Worm (Caenorhabditis elegans) whole organism, L4 larva: ENCODE measurements around the gene lron-7.
A peak's percentile ranks its signal among the peaks of the same experiment; 100 is the strongest.

Source experiments
- F10B5.3 ChIP-seq: sonication (generic microtip); optimal IDR thresholded peaks from 2 replicates; lab custom pipeline; 2016; ENCODE audit warnings: mild to moderate bottlenecking, missing genetic modification characterization, missing compliant biosample characterization
- F37D6.2 ChIP-seq: sonication (generic microtip); optimal IDR thresholded peaks from 2 replicates; lab custom pipeline; 2016; ENCODE audit warnings: mild to moderate bottlenecking, missing genetic modification characterization, missing compliant biosample characterization
- F49E8.2 ChIP-seq: sonication (generic microtip); optimal IDR thresholded peaks from 2 replicates; lab custom pipeline; 2016; ENCODE audit warnings: missing compliant biosample characterization, mild to moderate bottlenecking, missing genetic modification characterization, borderline replicate concordance
- T20F7.1 ChIP-seq: fragments of 200-800 bp; sonication (Bioruptor generic); optimal IDR thresholded peaks from 2 replicates; lab custom pipeline; 2018; ENCODE audit warnings: mild to moderate bottlenecking, missing genetic modification characterization, missing compliant biosample characterization
- Y5F2A.4 ChIP-seq: fragments of 200-800 bp; sonication (Bioruptor generic); optimal IDR thresholded peaks from 2 replicates; lab custom pipeline; 2018; ENCODE audit warnings: mild to moderate bottlenecking, missing genetic modification characterization, missing compliant biosample characterization
- ZK546.5 ChIP-seq, 2 experiments: sonication (generic microtip); optimal IDR thresholded peaks; 2 replicates each; lab custom pipeline; 2017; ENCODE audit warnings: missing biosample characterization in 2 of 2, missing genetic modification characterization in 2 of 2
- aha-1 ChIP-seq: fragments of 150-350 bp; peaks from one replicate; lab custom pipeline; 2014; ENCODE audit warnings: missing biosample characterization, missing genetic modification characterization
- ama-1 ChIP-seq: fragments of 150-350 bp; optimal IDR thresholded peaks from 2 replicates; lab custom pipeline; 2014; ENCODE audit warnings: inconsistent platforms, mixed read lengths
- ceh-20 ChIP-seq: fragments of 200-800 bp; sonication (Bioruptor generic); IDR thresholded peaks from 2 replicates; pipeline ENCODE4 v1.3.6; 2022; ENCODE audit warnings: missing genetic modification reagents, missing genetic modification characterization, missing compliant biosample characterization
- ceh-32 ChIP-seq: sonication (generic microtip); optimal IDR thresholded peaks from 2 replicates; lab custom pipeline; 2016; ENCODE audit warnings: mild to moderate bottlenecking, missing genetic modification characterization, missing compliant biosample characterization; ENCODE audit not compliant: poor library complexity
- cey-2 ChIP-seq: sonication (generic microtip); optimal IDR thresholded peaks from 3 replicates; lab custom pipeline; 2017; ENCODE audit warnings: missing genetic modification characterization, mild to moderate bottlenecking, missing compliant biosample characterization, antibody characterized with exemption, borderline replicate concordance; ENCODE audit not compliant: insufficient read depth
- ctbp-1 ChIP-seq: fragments of 200-800 bp; sonication (Bioruptor generic); IDR thresholded peaks from 2 replicates; pipeline ENCODE4 v1.3.6; 2022; ENCODE audit warnings: missing genetic modification reagents, missing genetic modification characterization, missing compliant biosample characterization
- daf-12 ChIP-seq: fragments of 150-350 bp; optimal IDR thresholded peaks from 2 replicates; lab custom pipeline; 2014; ENCODE audit warnings: missing biosample characterization, missing genetic modification reagents, missing genetic modification characterization
- daf-19 ChIP-seq: fragments of 200-800 bp; sonication (Bioruptor generic); conservative IDR thresholded peaks from 2 replicates; pipeline ENCODE4 v1.3.6; 2022; ENCODE audit warnings: missing genetic modification characterization, missing compliant biosample characterization
- dmd-9 ChIP-seq: fragments of 200-800 bp; sonication (Bioruptor generic); IDR thresholded peaks from 2 replicates; pipeline ENCODE4 v1.3.6; 2022; ENCODE audit warnings: missing genetic modification reagents, missing genetic modification characterization, missing compliant biosample characterization
- dpl-1 ChIP-seq: fragments of 150-350 bp; optimal IDR thresholded peaks from 2 replicates; lab custom pipeline; 2014; ENCODE audit warnings: missing biosample characterization, missing genetic modification reagents, missing genetic modification characterization
- duxl-1 ChIP-seq: sonication (generic microtip); optimal IDR thresholded peaks from 2 replicates; lab custom pipeline; 2016; ENCODE audit warnings: mild to moderate bottlenecking, missing genetic modification characterization, moderate library complexity, missing compliant biosample characterization; ENCODE audit not compliant: poor library complexity
- dve-1 ChIP-seq: sonication (generic microtip); optimal IDR thresholded peaks from 2 replicates; lab custom pipeline; 2017; ENCODE audit warnings: antibody characterized with exemption, mild to moderate bottlenecking, missing genetic modification characterization, missing compliant biosample characterization; ENCODE audit not compliant: insufficient read depth
- fos-1 ChIP-seq: fragments of 150-350 bp; optimal IDR thresholded peaks from 2 replicates; lab custom pipeline; 2014; ENCODE audit warnings: missing biosample characterization, missing genetic modification characterization
- gei-8 ChIP-seq: fragments of 200-800 bp; sonication (Bioruptor generic); optimal IDR thresholded peaks from 2 replicates; lab custom pipeline; 2018; ENCODE audit warnings: mild to moderate bottlenecking, missing genetic modification characterization, missing compliant biosample characterization
- hlh-11 ChIP-seq: fragments of 200-800 bp; sonication (Bioruptor generic); optimal IDR thresholded peaks from 2 replicates; lab custom pipeline; 2018; ENCODE audit warnings: mild to moderate bottlenecking, missing genetic modification characterization, missing compliant biosample characterization
- hlh-30 ChIP-seq: sonication (generic microtip); optimal IDR thresholded peaks from 2 replicates; lab custom pipeline; 2017; ENCODE audit warnings: antibody characterized with exemption, mild to moderate bottlenecking, missing genetic modification characterization, missing compliant biosample characterization; ENCODE audit not compliant: insufficient read depth
- hmg-1.1 ChIP-seq: fragments of 200-800 bp; sonication (Bioruptor generic); IDR thresholded peaks from 2 replicates; pipeline ENCODE4 v1.3.6; 2022; ENCODE audit warnings: missing genetic modification reagents, missing genetic modification characterization, missing compliant biosample characterization
- lim-7 ChIP-seq: fragments of 200-800 bp; sonication (Bioruptor generic); IDR thresholded peaks from 2 replicates; pipeline ENCODE4 v1.3.6; 2022; ENCODE audit warnings: missing genetic modification characterization, missing compliant biosample characterization
- lin-29 ChIP-seq: fragments of 200-800 bp; sonication (Bioruptor generic); IDR thresholded peaks from 2 replicates; pipeline ENCODE4 v1.3.6; 2022; ENCODE audit warnings: missing genetic modification reagents, missing genetic modification characterization, missing compliant biosample characterization
- madf-5 ChIP-seq, 2 experiments: fragments of 200-800 bp; sonication (Bioruptor generic); IDR thresholded peaks; 2 replicates each; pipeline ENCODE4 v1.3.6; 2022; ENCODE audit warnings: missing compliant biosample characterization in 2 of 2, missing genetic modification characterization in 2 of 2
- mdl-1 ChIP-seq, 2 experiments: fragments of 150-350 bp in 1 of 2; sonication (generic microtip) in 1 of 2; optimal IDR thresholded peaks; 2 replicates each; lab custom pipeline; 2014 to 2017; ENCODE audit warnings: missing biosample characterization in 2 of 2, missing genetic modification characterization in 2 of 2
- mep-1 ChIP-seq: fragments of 150-350 bp; sonication (generic microtip); optimal IDR thresholded peaks from 3 replicates; lab custom pipeline; 2014; ENCODE audit warnings: missing biosample characterization, missing genetic modification characterization
- mes-2 ChIP-seq: sonication (generic microtip); optimal IDR thresholded peaks from 2 replicates; lab custom pipeline; 2016; ENCODE audit warnings: missing genotype, mild to moderate bottlenecking, missing genetic modification characterization, missing compliant biosample characterization; ENCODE audit not compliant: poor library complexity, severe bottlenecking
- mxl-2 ChIP-seq: fragments of 200-800 bp; sonication (Bioruptor generic); conservative IDR thresholded peaks from 2 replicates; pipeline ENCODE4 v1.3.6; 2022; ENCODE audit warnings: missing genetic modification reagents, missing genetic modification characterization, missing compliant biosample characterization
- mxl-3 ChIP-seq: fragments of 200-800 bp; sonication (Bioruptor generic); optimal IDR thresholded peaks from 2 replicates; lab custom pipeline; 2018; ENCODE audit warnings: mild to moderate bottlenecking, missing genetic modification characterization, missing compliant biosample characterization
- nhr-10 ChIP-seq: fragments of 150-350 bp; optimal IDR thresholded peaks from 2 replicates; lab custom pipeline; 2014; ENCODE audit warnings: missing biosample characterization, missing genetic modification characterization
- nhr-102 ChIP-seq: sonication (generic microtip); optimal IDR thresholded peaks from 2 replicates; lab custom pipeline; 2016; ENCODE audit warnings: mild to moderate bottlenecking, missing genetic modification characterization, moderate library complexity, missing compliant biosample characterization
- nhr-11 ChIP-seq: fragments of 150-350 bp; optimal IDR thresholded peaks from 2 replicates; lab custom pipeline; 2014; ENCODE audit warnings: missing biosample characterization, missing genetic modification characterization
- nhr-237 ChIP-seq: sonication (generic microtip); optimal IDR thresholded peaks from 2 replicates; lab custom pipeline; 2017; ENCODE audit warnings: missing biosample characterization, missing genetic modification characterization
- nhr-41 ChIP-seq: fragments of 200-800 bp; sonication (Bioruptor generic); IDR thresholded peaks from 2 replicates; pipeline ENCODE4 v1.3.6; 2022; ENCODE audit warnings: missing genetic modification reagents, missing genetic modification characterization, missing compliant biosample characterization
- nhr-48 ChIP-seq: sonication (generic microtip); optimal IDR thresholded peaks from 2 replicates; lab custom pipeline; 2016; ENCODE audit warnings: mild to moderate bottlenecking, missing genetic modification characterization, missing compliant biosample characterization
- nhr-6 ChIP-seq: fragments of 150-350 bp; optimal IDR thresholded peaks from 2 replicates; lab custom pipeline; 2014; ENCODE audit warnings: missing biosample characterization, missing genetic modification characterization
- nhr-76 ChIP-seq: fragments of 150-350 bp; optimal IDR thresholded peaks from 2 replicates; lab custom pipeline; 2014; ENCODE audit warnings: missing biosample characterization, missing genetic modification characterization
- nhr-77 ChIP-seq: fragments of 150-350 bp; optimal IDR thresholded peaks from 2 replicates; lab custom pipeline; 2014; ENCODE audit warnings: missing biosample characterization, missing genetic modification characterization
- pqm-1 ChIP-seq: sonication (generic microtip); optimal IDR thresholded peaks from 2 replicates; lab custom pipeline; 2017; ENCODE audit warnings: missing biosample characterization, missing genetic modification characterization
- saeg-2 ChIP-seq: fragments of 200-800 bp; sonication (Bioruptor generic); IDR thresholded peaks from 2 replicates; pipeline ENCODE4 v1.3.6; 2022; ENCODE audit warnings: missing genetic modification reagents, missing genetic modification characterization, missing compliant biosample characterization
- sdz-12 ChIP-seq: fragments of 200-800 bp; sonication (Bioruptor generic); optimal IDR thresholded peaks from 2 replicates; lab custom pipeline; 2018; ENCODE audit warnings: mild to moderate bottlenecking, missing genetic modification characterization, missing compliant biosample characterization
- set-16 ChIP-seq: fragments of 200-800 bp; sonication (Bioruptor generic); IDR thresholded peaks from 2 replicates; pipeline ENCODE4 v1.3.6; 2022; ENCODE audit warnings: missing genetic modification reagents, missing genetic modification characterization, missing compliant biosample characterization
- skn-1 ChIP-seq: fragments of 150-350 bp; optimal IDR thresholded peaks from 2 replicates; lab custom pipeline; 2014; ENCODE audit warnings: missing biosample characterization, missing genetic modification characterization
- tra-1 ChIP-seq: fragments of 200-800 bp; sonication (Bioruptor generic); IDR thresholded peaks from 2 replicates; pipeline ENCODE4 v1.3.6; 2022; ENCODE audit warnings: missing genetic modification reagents, missing genetic modification characterization, missing compliant biosample characterization
- zfp-2 ChIP-seq: sonication (generic microtip); optimal IDR thresholded peaks from 2 replicates; lab custom pipeline; 2016; ENCODE audit warnings: mild to moderate bottlenecking, missing genetic modification characterization, missing compliant biosample characterization

The lron-7 gene

ce11 chrX:7315329-7315728 lies 23.4 kb downstream of the lron-7 start, which contains the start of gene spp-3 (continued):
- no peak for TF ChIP-seq daf-12
- peak; percentile 56 for TF ChIP-seq nhr-102
- TF ChIP-seq gei-8 (GFP tag; lab: Kevin White, UChicago): no peak
- TF ChIP-seq mes-2 (tag; lab: Kevin White, UChicago): peak; percentile 31
- TF ChIP-seq mxl-3 (GFP tag; lab: Kevin White, UChicago): peak; percentile 24
- no peak for TF ChIP-seq ZK546.5 (tag; optimal IDR thresholded peaks at IDR 0.05; lab: Kevin White, UChicago)
- TF ChIP-seq T20F7.1 (GFP tag; lab: Kevin White, UChicago): peak; percentile 42
- no peak for TF ChIP-seq nhr-6 (tag; lab: Kevin White, UChicago)
- peak in 1 of 2 experiments; percentile 60 for TF ChIP-seq mdl-1 (tag; optimal IDR thresholded peaks at IDR 0.05; lab: Kevin White, UChicago)
- peak; percentile 73 for TF ChIP-seq hlh-11 (tag; lab: Kevin White, UChicago)
- peak; percentile 85 for TF ChIP-seq dve-1 (tag; lab: Kevin White, UChicago)
- TF ChIP-seq ceh-32 (tag; lab: Kevin White, UChicago): no peak
- TF ChIP-seq ceh-20: no peak
- peak; percentile 49 for TF ChIP-seq mep-1 (tag; lab: Kevin White, UChicago)
- TF ChIP-seq ama-1 (lab: Kevin White, UChicago): no peak
- TF ChIP-seq lim-7 (GFP tag; lab: Robert Waterston, UW): no peak

- TF ChIP-seq nhr-10 (tag; lab: Kevin White, UChicago) (peak; percentile 12), Y5F2A.4 (no peak), mdl-1 (tag; optimal IDR thresholded peaks at IDR 0.05; lab: Kevin White, UChicago) (no peak), dpl-1 (no peak), hmg-1.1 (no peak), sdz-12 (no peak), cey-2 (tag; lab: Kevin White, UChicago) (no peak), lin-29 (GFP tag; lab: Robert Waterston, UW) (no peak), nhr-76 (tag; lab: Kevin White, UChicago) (no peak), nhr-102 (peak; percentile 10), set-16 (no peak), nhr-237 (no peak), F10B5.3 (tag; lab: Kevin White, UChicago) (no peak), F37D6.2 (tag; lab: Kevin White, UChicago) (no peak), nhr-41 (GFP tag; lab: Robert Waterston, UW) (no peak), F49E8.2 (no peak), nhr-48 (no peak), T20F7.1 (GFP tag; lab: Kevin White, UChicago) (no peak), fos-1 (tag; lab: Kevin White, UChicago) (no peak), tra-1 (GFP tag; lab: Robert Waterston, UW) (no peak), saeg-2 (GFP tag; lab: Robert Waterston, UW) (peak; percentile 75; the same call in 1 of the 2 replicates), mxl-2 (GFP tag; lab: Robert Waterston, UW) (no peak), skn-1 (tag; lab: Kevin White, UChicago) (no peak), daf-19 (GFP tag; lab: Robert Waterston, UW) (no peak), mes-2 (tag; lab: Kevin White, UChicago) (peak; percentile 29), nhr-11 (tag; lab: Kevin White, UChicago) (no peak), zfp-2 (tag; lab: Kevin White, UChicago) (no peak), dmd-9 (GFP tag; lab: Robert Waterston, UW) (no peak), duxl-1 (tag; lab: Kevin White, UChicago) (no peak), gei-8 (GFP tag; lab: Kevin White, UChicago) (no peak), hlh-30 (tag; lab: Kevin White, UChicago) (no peak), ctbp-1 (GFP tag; lab: Robert Waterston, UW) (no peak), aha-1 (tag; lab: Kevin White, UChicago) (no peak), pqm-1 (tag; lab: Kevin White, UChicago) (peak; percentile 96), nhr-77 (tag; lab: Kevin White, UChicago) (peak; percentile 0), madf-5 (GFP tag; IDR thresholded peaks at IDR 0.05; lab: Robert Waterston, UW) (no peak)
Measured at ce11 chrX:7316485-7317391, 24.8 kb downstream of the lron-7 start, which contains the start of the genes spp-2 and spp-6. Gene spp-2 (minus strand): TSS chrX:7316818. Gene spp-6 (plus strand): TSS chrX:7317341.
